Worm (Caenorhabditis elegans) whole organism, mixed stage, embryonic: ENCODE measurements around the gene Y6G8.2.

Source experiments
- M03D4.4 ChIP-seq: sonication (generic microtip); optimal IDR thresholded peaks from 2 replicates; lab custom pipeline; 2017; ENCODE audit warnings: mild to moderate bottlenecking, missing genetic modification characterization, missing compliant biosample characterization
- blmp-1 ChIP-seq: fragments of 150-350 bp; optimal IDR thresholded peaks from 2 replicates; lab custom pipeline; 2014; ENCODE audit warnings: missing biosample characterization, missing genetic modification characterization
- ceh-43 ChIP-seq: fragments of 200-800 bp; sonication (Bioruptor generic); optimal IDR thresholded peaks from 2 replicates; lab custom pipeline; 2018; ENCODE audit warnings: mild to moderate bottlenecking, missing genetic modification characterization, moderate library complexity, missing compliant biosample characterization
- ceh-83 ChIP-seq: fragments of 200-800 bp; sonication (Bioruptor generic); optimal IDR thresholded peaks from 2 replicates; lab custom pipeline; 2018; ENCODE audit warnings: mild to moderate bottlenecking, missing genetic modification characterization, missing compliant biosample characterization
- ces-1 ChIP-seq: fragments of 150-350 bp; optimal IDR thresholded peaks from 2 replicates; lab custom pipeline; 2014; ENCODE audit warnings: missing biosample characterization, missing genetic modification reagents, missing genetic modification characterization
- cnd-1 ChIP-seq: fragments of 200-800 bp; sonication (Bioruptor generic); optimal IDR thresholded peaks from 2 replicates; lab custom pipeline; 2018; ENCODE audit warnings: mild to moderate bottlenecking, missing genetic modification characterization, missing compliant biosample characterization
- drap-1 ChIP-seq: fragments of 200-800 bp; sonication (Bioruptor generic); optimal IDR thresholded peaks from 3 replicates; lab custom pipeline; 2018; ENCODE audit warnings: mild to moderate bottlenecking, missing genetic modification characterization, missing compliant biosample characterization
- elt-1 ChIP-seq: sonication (generic microtip); optimal IDR thresholded peaks from 2 replicates; lab custom pipeline; 2017; ENCODE audit warnings: missing genetic modification characterization, mild to moderate bottlenecking, missing compliant biosample characterization, antibody characterized with exemption, moderate library complexity, borderline replicate concordance; ENCODE audit not compliant: insufficient read depth
- elt-3 ChIP-seq: fragments of 150-350 bp; optimal IDR thresholded peaks from 2 replicates; lab custom pipeline; 2014; ENCODE audit warnings: missing biosample characterization, missing genetic modification characterization
- flh-1 ChIP-seq: fragments of 200-800 bp; sonication (Bioruptor generic); optimal IDR thresholded peaks from 2 replicates; lab custom pipeline; 2018; ENCODE audit warnings: mild to moderate bottlenecking, missing genetic modification characterization, moderate library complexity, missing compliant biosample characterization
- ham-2 ChIP-seq: fragments of 200-800 bp; sonication (Bioruptor generic); optimal IDR thresholded peaks from 2 replicates; lab custom pipeline; 2018; ENCODE audit warnings: mild to moderate bottlenecking, missing genetic modification characterization, missing compliant biosample characterization
- hlh-1 ChIP-seq: fragments of 150-350 bp; optimal IDR thresholded peaks from 2 replicates; lab custom pipeline; 2014; ENCODE audit warnings: missing biosample characterization, missing genetic modification reagents, missing genetic modification characterization
- lin-13 ChIP-seq: fragments of 150-350 bp; optimal IDR thresholded peaks from 2 replicates; lab custom pipeline; 2014; ENCODE audit warnings: missing biosample characterization, missing genetic modification characterization
- lin-32 ChIP-seq: fragments of 200-800 bp; sonication (Bioruptor generic); optimal IDR thresholded peaks from 2 replicates; lab custom pipeline; 2018; ENCODE audit warnings: mild to moderate bottlenecking, missing genetic modification characterization, missing compliant biosample characterization
- lsy-2 ChIP-seq: fragments of 150-350 bp; optimal IDR thresholded peaks from 2 replicates; lab custom pipeline; 2014; ENCODE audit warnings: missing biosample characterization, missing genetic modification characterization
- mab-5 ChIP-seq: fragments of 150-350 bp; optimal IDR thresholded peaks from 2 replicates; lab custom pipeline; 2014; ENCODE audit warnings: missing biosample characterization, missing genetic modification characterization
- mep-1 ChIP-seq: fragments of 150-350 bp; optimal IDR thresholded peaks from 2 replicates; lab custom pipeline; 2017; ENCODE audit warnings: missing biosample characterization, missing genetic modification reagents, missing genetic modification characterization, inconsistent platforms
- mls-2 ChIP-seq: sonication (generic microtip); optimal IDR thresholded peaks from 2 replicates; lab custom pipeline; 2016; ENCODE audit warnings: mild to moderate bottlenecking, missing genetic modification characterization, moderate library complexity, missing compliant biosample characterization
- nhr-12 ChIP-seq: fragments of 150-350 bp; optimal IDR thresholded peaks from 2 replicates; lab custom pipeline; 2014; ENCODE audit warnings: missing biosample characterization, missing genetic modification characterization
- nhr-2 ChIP-seq: fragments of 150-350 bp; optimal IDR thresholded peaks from 2 replicates; lab custom pipeline; 2014; ENCODE audit warnings: missing biosample characterization, missing genetic modification characterization
- nhr-237 ChIP-seq: fragments of 150-350 bp; optimal IDR thresholded peaks from 2 replicates; lab custom pipeline; 2014; ENCODE audit warnings: missing biosample characterization, missing genetic modification characterization
- nhr-28 ChIP-seq: fragments of 150-350 bp; optimal IDR thresholded peaks from 2 replicates; lab custom pipeline; 2014; ENCODE audit warnings: missing biosample characterization, missing genetic modification characterization
- nhr-76 ChIP-seq: sonication (generic microtip); optimal IDR thresholded peaks from 2 replicates; lab custom pipeline; 2017; ENCODE audit warnings: missing biosample characterization, missing genetic modification characterization
- pha-4 ChIP-seq: fragments of 150-350 bp; optimal IDR thresholded peaks from 2 replicates; lab custom pipeline; 2018; ENCODE audit warnings: missing biosample characterization, missing genetic modification reagents, missing genetic modification characterization
- sem-2 ChIP-seq: fragments of 200-800 bp; sonication (Bioruptor generic); optimal IDR thresholded peaks from 2 replicates; lab custom pipeline; 2018; ENCODE audit warnings: mild to moderate bottlenecking, missing genetic modification characterization, missing compliant biosample characterization
- snpc-4 ChIP-seq: fragments of 150-350 bp; optimal IDR thresholded peaks from 2 replicates; lab custom pipeline; 2014; ENCODE audit warnings: missing biosample characterization, missing genetic modification characterization
- sptf-1 ChIP-seq: sonication (generic microtip); optimal IDR thresholded peaks from 2 replicates; lab custom pipeline; 2017; ENCODE audit warnings: mild to moderate bottlenecking, missing genetic modification characterization, moderate library complexity, missing compliant biosample characterization
- tbx-8 ChIP-seq: fragments of 200-800 bp; sonication (Bioruptor generic); optimal IDR thresholded peaks from 2 replicates; lab custom pipeline; 2018; ENCODE audit warnings: mild to moderate bottlenecking, missing genetic modification characterization, moderate library complexity, missing compliant biosample characterization
- unc-120 ChIP-seq: sonication (generic microtip); optimal IDR thresholded peaks from 2 replicates; lab custom pipeline; 2017; ENCODE audit warnings: missing genetic modification characterization, missing compliant biosample characterization; ENCODE audit not compliant: poor library complexity, severe bottlenecking
- unc-39 ChIP-seq: fragments of 150-350 bp; optimal IDR thresholded peaks from 2 replicates; lab custom pipeline; 2014; ENCODE audit warnings: missing biosample characterization, missing genetic modification characterization
- unc-62 ChIP-seq: fragments of 150-350 bp; optimal IDR thresholded peaks from 2 replicates; lab custom pipeline; 2014; ENCODE audit warnings: missing biosample characterization, missing genetic modification reagents, missing genetic modification characterization
- ztf-11 ChIP-seq: fragments of 150-350 bp; optimal IDR thresholded peaks from 2 replicates; lab custom pipeline; 2014; ENCODE audit warnings: missing biosample characterization, missing genetic modification characterization

Y6G8.2 gene

ce11 chrV:17598810-17599209 is at the start of gene Y6G8.2:
Y6G8.2 (minus strand) TSS chrV:17598956.
- TF ChIP-seq nhr-12 (tag; lab: Kevin White, UChicago): no peak
- TF ChIP-seq pha-4: no peak
- no peak for TF ChIP-seq mls-2
- no peak for TF ChIP-seq lsy-2 (tag; lab: Kevin White, UChicago)
- TF ChIP-seq nhr-76: no peak

ce11 chrV:17628566-17628965 is 29.8 kb upstream of the Y6G8.2 start, which contains the start of gene F57G4.10:
F57G4.10 (plus strand) TSS chrV:17628866.
- no peak for TF ChIP-seq lin-32
- no peak for TF ChIP-seq mep-1 (tag; lab: Kevin White, UChicago)
- no peak for TF ChIP-seq nhr-76
- no peak for TF ChIP-seq ceh-43 (GFP tag; lab: Kevin White, UChicago)
- TF ChIP-seq pha-4: no peak
- no peak for TF ChIP-seq unc-39 (tag; lab: Kevin White, UChicago)
- no peak for TF ChIP-seq ceh-83 (GFP tag; lab: Kevin White, UChicago)
- no peak for TF ChIP-seq cnd-1
- TF ChIP-seq unc-62 (GFP tag; lab: Kevin White, UChicago): no peak

DNA sequence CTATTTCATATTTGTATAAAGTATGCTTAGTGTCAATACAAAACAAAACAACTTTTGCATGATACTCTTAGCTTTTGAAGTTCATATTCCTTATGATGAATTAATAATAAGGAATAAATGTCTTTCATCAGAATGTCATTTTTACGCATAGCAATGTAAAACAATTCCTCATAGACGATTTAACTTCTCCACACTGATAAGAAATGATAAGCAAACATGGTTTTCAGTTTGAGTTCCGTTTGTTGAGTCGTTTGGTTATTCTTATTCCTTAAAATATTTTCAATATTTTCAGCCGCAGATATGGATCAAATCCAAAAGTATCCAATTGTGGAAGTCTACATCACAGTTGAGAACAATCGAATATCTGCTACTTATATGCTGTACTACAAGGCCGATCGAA is 26.1 kb upstream of the Y6G8.2 start, which contains the start of gene F57G4.11:
Gene F57G4.11 (plus strand): TSS at position 301 of the 400 bp plus-strand sequence.
- no peak for TF ChIP-seq sptf-1
- no peak for TF ChIP-seq ceh-43 (GFP tag; lab: Kevin White, UChicago)
- no peak for TF ChIP-seq blmp-1
- no peak for TF ChIP-seq lsy-2 (tag; lab: Kevin White, UChicago)

- TF ChIP-seq flh-1 (GFP tag; lab: Kevin White, UChicago) (no peak), mab-5 (no peak), ztf-11 (tag; lab: Kevin White, UChicago) (no peak), ham-2 (GFP tag; lab: Kevin White, UChicago) (no peak)
These were observed 24.5 kb upstream of the Y6G8.2 start, which contains the start of gene F57G4.1 for ce11 chrV:17623230-17623629. F57G4.1 (plus strand) TSS chrV:17623530.

ce11 chrV:17620266-17620665 is 21.5 kb upstream of the Y6G8.2 start, which contains the start of gene Y6G8.8:
Y6G8.8 (plus strand) TSS chrV:17620566.
- no peak for TF ChIP-seq pha-4
- no peak for TF ChIP-seq nhr-237
- no peak for TF ChIP-seq nhr-2 (tag; lab: Kevin White, UChicago)
- TF ChIP-seq nhr-28 (tag; lab: Kevin White, UChicago): no peak
- no peak for TF ChIP-seq tbx-8
- no peak for TF ChIP-seq mls-2
- TF ChIP-seq cnd-1: no peak
- TF ChIP-seq nhr-76: no peak
- no peak for TF ChIP-seq blmp-1
- no peak for TF ChIP-seq elt-1
- no peak for TF ChIP-seq sem-2 (GFP tag; lab: Kevin White, UChicago)

DNA sequence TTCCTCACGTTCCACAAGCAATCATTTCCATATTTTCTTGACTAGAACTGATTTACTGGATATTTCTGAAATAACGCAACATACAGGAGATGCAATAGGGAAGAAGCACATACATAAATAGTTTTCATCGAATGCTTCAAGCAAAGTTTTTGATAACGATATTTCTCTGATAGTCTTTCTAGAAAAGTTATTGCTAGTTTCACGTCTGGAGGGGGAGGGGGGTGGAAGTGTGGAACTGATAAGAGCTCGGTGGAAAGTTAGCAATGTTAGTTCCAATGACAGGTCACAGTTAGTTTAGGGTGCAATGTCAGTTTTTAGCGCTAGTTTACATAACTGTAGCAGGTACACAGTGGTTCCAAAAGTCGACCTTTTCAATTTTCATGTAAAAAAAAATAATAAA is 18.1 kb upstream of the Y6G8.2 start, which contains the start of gene Y6G8.6:
Gene Y6G8.6 (minus strand): TSS at position 98 of the 400 bp plus-strand sequence.
- no peak for TF ChIP-seq elt-3
- TF ChIP-seq lin-32: no peak
- TF ChIP-seq lin-13 (tag; lab: Kevin White, UChicago): no peak
- no peak for TF ChIP-seq hlh-1
- no peak for TF ChIP-seq unc-62 (GFP tag; lab: Kevin White, UChicago)
- no peak for TF ChIP-seq ceh-43 (GFP tag; lab: Kevin White, UChicago)
- TF ChIP-seq sem-2 (GFP tag; lab: Kevin White, UChicago): no peak
- no peak for TF ChIP-seq unc-39 (tag; lab: Kevin White, UChicago)
- no peak for TF ChIP-seq ces-1 (GFP tag; lab: Kevin White, UChicago)
- no peak for TF ChIP-seq snpc-4 (tag; lab: Kevin White, UChicago)
- TF ChIP-seq unc-120 (tag; lab: Kevin White, UChicago): no peak
- TF ChIP-seq nhr-28 (tag; lab: Kevin White, UChicago): no peak
- TF ChIP-seq nhr-237: no peak
- TF ChIP-seq ztf-11 (tag; lab: Kevin White, UChicago): no peak
- TF ChIP-seq nhr-76: no peak
- no peak for TF ChIP-seq cnd-1
- no peak for TF ChIP-seq drap-1 (GFP tag; lab: Kevin White, UChicago)
- TF ChIP-seq nhr-12 (tag; lab: Kevin White, UChicago): no peak
- no peak for TF ChIP-seq M03D4.4 (tag; lab: Kevin White, UChicago)
- TF ChIP-seq blmp-1: no peak
